Worm (Caenorhabditis elegans) whole organism, L1 larva: ENCODE measurements around the gene Y53C12A.11.
A peak's percentile ranks its signal among the peaks of the same experiment; 100 is the strongest.

Source experiments
- C04F5.9 ChIP-seq: sonication (generic microtip); optimal IDR thresholded peaks from 2 replicates; lab custom pipeline; 2016; ENCODE audit warnings: missing genetic modification characterization, missing compliant biosample characterization
- C16A3.4 ChIP-seq: fragments of 150-350 bp; optimal IDR thresholded peaks from 2 replicates; lab custom pipeline; 2014; ENCODE audit warnings: missing biosample characterization, missing genetic modification characterization
- F16B12.6 ChIP-seq: fragments of 150-350 bp; optimal IDR thresholded peaks from 2 replicates; lab custom pipeline; 2014; ENCODE audit warnings: missing biosample characterization, missing genetic modification characterization
- ama-1 ChIP-seq: fragments of 150-350 bp; optimal IDR thresholded peaks from 2 replicates; lab custom pipeline; 2014
- ceh-8 ChIP-seq: fragments of 200-800 bp; sonication (Bioruptor generic); optimal IDR thresholded peaks from 2 replicates; lab custom pipeline; 2018; ENCODE audit warnings: mild to moderate bottlenecking, missing genetic modification characterization, moderate library complexity, missing compliant biosample characterization
- ceh-90 ChIP-seq: sonication (generic microtip); optimal IDR thresholded peaks from 2 replicates; lab custom pipeline; 2016; ENCODE audit warnings: missing genetic modification characterization, missing compliant biosample characterization
- dpl-1 ChIP-seq, 3 experiments: fragments of 150-350 bp in 2 of 3; sonication (generic microtip) in 1 of 3; optimal IDR thresholded peaks; 2 replicates each; lab custom pipeline; 2014 to 2017; ENCODE audit warnings: missing biosample characterization in 3 of 3, missing genetic modification characterization in 3 of 3, missing genetic modification reagents in 3 of 3
- dsc-1 ChIP-seq: sonication (generic microtip); optimal IDR thresholded peaks from 2 replicates; lab custom pipeline; 2016; ENCODE audit warnings: mild to moderate bottlenecking, missing genetic modification characterization, missing compliant biosample characterization
- efl-1 ChIP-seq, 4 experiments: fragments of 150-350 bp; optimal IDR thresholded peaks in 3 of 4; peaks in 1 of 4; 1 replicate in 1 of 4; 2 replicates in 3 of 4; lab custom pipeline; 2014; ENCODE audit warnings: missing biosample characterization in 2 of 4, missing genetic modification characterization in 2 of 4, missing genetic modification reagents in 2 of 4
- efl-3 ChIP-seq: fragments of 200-800 bp; sonication (Bioruptor generic); optimal IDR thresholded peaks from 2 replicates; lab custom pipeline; 2018; ENCODE audit warnings: mild to moderate bottlenecking, missing genetic modification characterization, missing compliant biosample characterization
- egl-13 ChIP-seq: sonication (generic microtip); optimal IDR thresholded peaks from 2 replicates; lab custom pipeline; 2016; ENCODE audit warnings: missing genotype, missing genetic modification reagents, missing genetic modification characterization, missing compliant biosample characterization
- elt-2 ChIP-seq: sonication (generic microtip); optimal IDR thresholded peaks from 2 replicates; lab custom pipeline; 2016; ENCODE audit warnings: missing genetic modification characterization, mild to moderate bottlenecking, inconsistent platforms, missing compliant biosample characterization, missing genetic modification reagents
- elt-3 ChIP-seq, 6 experiments: fragments of 150-350 bp in 1 of 6; sonication (generic microtip); optimal IDR thresholded peaks; 2 replicates each; lab custom pipeline; 2017 to 2018; ENCODE audit warnings: missing biosample characterization in 6 of 6, missing genetic modification characterization in 6 of 6, inconsistent platforms in 1 of 6
- ets-5 ChIP-seq: fragments of 200-800 bp; sonication (Bioruptor generic); IDR thresholded peaks from 2 replicates; pipeline ENCODE4 v1.3.6; 2022; ENCODE audit warnings: missing genetic modification characterization, missing compliant biosample characterization
- fkh-10 ChIP-seq: sonication (generic microtip); optimal IDR thresholded peaks from 2 replicates; lab custom pipeline; 2017; ENCODE audit warnings: missing biosample characterization, missing genetic modification reagents, missing genetic modification characterization
- fos-1 ChIP-seq: fragments of 150-350 bp; optimal IDR thresholded peaks from 2 replicates; lab custom pipeline; 2014; ENCODE audit warnings: missing biosample characterization, missing genetic modification characterization
- isw-1 ChIP-seq: fragments of 200-800 bp; sonication (Bioruptor generic); IDR thresholded peaks from 2 replicates; pipeline ENCODE4 v1.3.6; 2022; ENCODE audit warnings: missing genetic modification characterization, missing compliant biosample characterization
- lin-14 ChIP-seq: fragments of 200-800 bp; sonication (Bioruptor generic); optimal IDR thresholded peaks from 2 replicates; lab custom pipeline; 2018; ENCODE audit warnings: mild to moderate bottlenecking, missing genetic modification characterization, moderate library complexity, missing compliant biosample characterization
- lin-15B ChIP-seq: fragments of 150-350 bp; sonication (generic microtip); optimal IDR thresholded peaks from 3 replicates; lab custom pipeline; 2014; ENCODE audit warnings: missing biosample characterization, missing genetic modification characterization
- lir-3 ChIP-seq: sonication (generic microtip); optimal IDR thresholded peaks from 2 replicates; lab custom pipeline; 2016; ENCODE audit warnings: mild to moderate bottlenecking, missing genetic modification characterization, moderate library complexity, missing compliant biosample characterization; ENCODE audit not compliant: poor library complexity
- lsy-2 ChIP-seq, 2 experiments: fragments of 150-350 bp; optimal IDR thresholded peaks; 2 replicates each; lab custom pipeline; 2014; ENCODE audit warnings: missing biosample characterization in 2 of 2, missing genetic modification characterization in 2 of 2
- mab-9 ChIP-seq: fragments of 200-800 bp; sonication (Bioruptor generic); IDR thresholded peaks from 2 replicates; pipeline ENCODE4 v1.3.6; 2022; ENCODE audit warnings: missing genetic modification reagents, missing genetic modification characterization, missing compliant biosample characterization
- mdl-1 ChIP-seq, 2 experiments: fragments of 150-350 bp; optimal IDR thresholded peaks; 2 replicates each; lab custom pipeline; 2014 to 2017; ENCODE audit warnings: missing biosample characterization in 2 of 2, missing genetic modification characterization in 2 of 2, inconsistent platforms in 1 of 2
- mef-2 ChIP-seq: fragments of 150-350 bp; optimal IDR thresholded peaks from 2 replicates; lab custom pipeline; 2014; ENCODE audit warnings: missing biosample characterization, missing genetic modification characterization
- nhr-47 ChIP-seq: sonication (generic microtip); optimal IDR thresholded peaks from 2 replicates; lab custom pipeline; 2016; ENCODE audit warnings: mild to moderate bottlenecking, missing genetic modification characterization, moderate library complexity, missing compliant biosample characterization
- nhr-71 ChIP-seq: sonication (generic microtip); optimal IDR thresholded peaks from 2 replicates; lab custom pipeline; 2016; ENCODE audit warnings: mild to moderate bottlenecking, missing genetic modification characterization, moderate library complexity, missing compliant biosample characterization
- pag-3 ChIP-seq: sonication (generic microtip); optimal IDR thresholded peaks from 2 replicates; lab custom pipeline; 2017; ENCODE audit warnings: missing genetic modification characterization, mild to moderate bottlenecking, missing compliant biosample characterization, antibody characterized with exemption, borderline replicate concordance; ENCODE audit not compliant: insufficient read depth
- skn-1 ChIP-seq: fragments of 150-350 bp; optimal IDR thresholded peaks from 2 replicates; lab custom pipeline; 2014; ENCODE audit warnings: missing biosample characterization, missing genetic modification characterization
- sptf-1 ChIP-seq: fragments of 150-350 bp; optimal IDR thresholded peaks from 2 replicates; lab custom pipeline; 2014; ENCODE audit warnings: missing biosample characterization, missing genetic modification characterization
- swsn-7 ChIP-seq: sonication (generic microtip); optimal IDR thresholded peaks from 2 replicates; lab custom pipeline; 2016; ENCODE audit warnings: missing genetic modification characterization, missing compliant biosample characterization
- tlp-1 ChIP-seq: fragments of 150-350 bp; optimal IDR thresholded peaks from 2 replicates; lab custom pipeline; 2014; ENCODE audit warnings: missing biosample characterization, missing genetic modification characterization
- unc-62 ChIP-seq: fragments of 150-350 bp; optimal IDR thresholded peaks from 2 replicates; lab custom pipeline; 2014; ENCODE audit warnings: missing biosample characterization, missing genetic modification reagents, missing genetic modification characterization
- unc-86 ChIP-seq: sonication (generic microtip); optimal IDR thresholded peaks from 2 replicates; lab custom pipeline; 2016; ENCODE audit warnings: missing genetic modification characterization, missing compliant biosample characterization
- vab-15 ChIP-seq: sonication (generic microtip); optimal IDR thresholded peaks from 2 replicates; lab custom pipeline; 2017; ENCODE audit warnings: missing genotype, mild to moderate bottlenecking, missing genetic modification characterization, missing compliant biosample characterization
- zip-4 ChIP-seq: fragments of 200-800 bp; sonication (Bioruptor generic); optimal IDR thresholded peaks from 2 replicates; lab custom pipeline; 2018; ENCODE audit warnings: mild to moderate bottlenecking, missing genetic modification characterization, moderate library complexity, missing compliant biosample characterization
- ztf-11 ChIP-seq, 2 experiments: sonication (generic microtip); optimal IDR thresholded peaks; 2 replicates each; lab custom pipeline; 2016 to 2017; ENCODE audit warnings: missing genetic modification characterization in 2 of 2, missing biosample characterization in 1 of 2, missing compliant biosample characterization in 1 of 2
- ztf-4 ChIP-seq: fragments of 150-350 bp; optimal IDR thresholded peaks from 2 replicates; lab custom pipeline; 2014; ENCODE audit warnings: missing biosample characterization, missing genetic modification characterization

Gene Y53C12A.11

ce11 chrII:9684175-9684574 lies 34.3 kb downstream of the Y53C12A.11 start:
- TF ChIP-seq ama-1 (lab: Kevin White, UChicago) (no peak), skn-1 (tag; lab: Kevin White, UChicago) (no peak)

- TF ChIP-seq ets-5 (GFP tag; lab: Robert Waterston, UW): no peak
- peak; percentile 76 for TF ChIP-seq fkh-10 (GFP tag; lab: Kevin White, UChicago)
- no peak for TF ChIP-seq lir-3
- peak; percentile 56 for TF ChIP-seq lin-14
- TF ChIP-seq ztf-4 (tag; lab: Kevin White, UChicago): no peak
- TF ChIP-seq pag-3 (tag; lab: Kevin White, UChicago): no peak
- TF ChIP-seq ceh-90 (tag; lab: Kevin White, UChicago): no peak
- no peak for TF ChIP-seq lsy-2 (tag; optimal IDR thresholded peaks at IDR 0.05; lab: Kevin White, UChicago)
Measured at ce11 chrII:9682044-9682443, 36.5 kb downstream of the Y53C12A.11 start.

ce11 chrII:9680493-9680892 lies 38.0 kb downstream of the Y53C12A.11 start, which contains the start of gene ZK1320.13:
ZK1320.13 (plus strand) TSS chrII:9680793.
- TF ChIP-seq lin-14: peak; percentile 28
- TF ChIP-seq elt-2: no peak
- TF ChIP-seq efl-1 (optimal IDR thresholded peaks at IDR 0.05; lab: Kevin White, UChicago): no peak
- no peak for TF ChIP-seq efl-1 (GFP tag; optimal IDR thresholded peaks at IDR 0.05 in 1 of 2; lab: Kevin White, UChicago)
- no peak for TF ChIP-seq efl-3 (GFP tag; lab: Kevin White, UChicago)

ce11 chrII:9679842-9680241 lies 38.7 kb downstream of the Y53C12A.11 start:
- TF ChIP-seq mab-9 (GFP tag; lab: Robert Waterston, UW): no peak
- TF ChIP-seq lin-14: peak; percentile 26

- TF ChIP-seq elt-2 (peak; percentile 17), efl-3 (GFP tag; lab: Kevin White, UChicago) (no peak), dsc-1 (tag; lab: Kevin White, UChicago) (peak; percentile 14)
Measured at ce11 chrII:9677470-9677869, 41.0 kb downstream of the Y53C12A.11 start.

ce11 chrII:9674678-9675077 lies 43.8 kb downstream of the Y53C12A.11 start, which contains the start of gene arc-1:
arc-1 (plus strand) TSS chrII:9674978.
- TF ChIP-seq C16A3.4 (tag; lab: Kevin White, UChicago) (no peak), F16B12.6 (tag; lab: Kevin White, UChicago) (no peak), nhr-47 (tag; lab: Kevin White, UChicago) (no peak), vab-15 (tag; lab: Kevin White, UChicago) (no peak), egl-13 (tag; lab: Kevin White, UChicago) (no peak), dpl-1 (GFP tag; optimal IDR thresholded peaks at IDR 0.05; lab: Kevin White, UChicago) (no peak), swsn-7 (tag; lab: Kevin White, UChicago) (no peak)

ce11 chrII:9671308-9671707 lies 47.2 kb downstream of the Y53C12A.11 start, which contains the start of gene ZK1320.7:
ZK1320.7 (plus strand) TSS chrII:9671608.
- TF ChIP-seq ztf-11 (tag; optimal IDR thresholded peaks at IDR 0.05; lab: Kevin White, UChicago) (no peak), C04F5.9 (no peak), lin-15B (no peak), mab-9 (GFP tag; lab: Robert Waterston, UW) (no peak), efl-1 (optimal IDR thresholded peaks at IDR 0.05; lab: Kevin White, UChicago) (no peak), efl-1 (GFP tag; optimal IDR thresholded peaks at IDR 0.05 in 1 of 2; lab: Kevin White, UChicago) (peak in 1 of 2 experiments; percentile 1), elt-3 (tag; optimal IDR thresholded peaks at IDR 0.05; lab: Kevin White, UChicago) (no peak)

- TF ChIP-seq fos-1 (tag; lab: Kevin White, UChicago) (peak; percentile 37), mdl-1 (tag; optimal IDR thresholded peaks at IDR 0.05; lab: Kevin White, UChicago) (no peak), isw-1 (peak; percentile 33), zip-4 (no peak), sptf-1 (no peak), ztf-11 (tag; optimal IDR thresholded peaks at IDR 0.05; lab: Kevin White, UChicago) (peak in 1 of 2 experiments; percentile 34), mef-2 (no peak), ceh-8 (no peak), ztf-4 (tag; lab: Kevin White, UChicago) (no peak), unc-62 (GFP tag; lab: Kevin White, UChicago) (no peak), pag-3 (tag; lab: Kevin White, UChicago) (no peak), C04F5.9 (no peak), unc-86 (tag; lab: Kevin White, UChicago) (peak; percentile 20), lin-15B (peak; percentile 24), tlp-1 (tag; lab: Kevin White, UChicago) (no peak), nhr-71 (tag; lab: Kevin White, UChicago) (peak; percentile 76)
Measured at ce11 chrII:9668959-9669358, 49.5 kb downstream of the Y53C12A.11 start, which contains the start of gene taf-8. taf-8 (plus strand) TSS chrII:9669318.
